Worm (Caenorhabditis elegans) whole organism, midembryonic: ENCODE measurements around the gene C14C10.10.

Source experiments
- T22C8.4 ChIP-seq: fragments of 200-800 bp; sonication (Bioruptor generic); IDR thresholded peaks from 2 replicates; pipeline ENCODE4 v1.3.6; 2022; ENCODE audit warnings: missing genetic modification characterization, missing compliant biosample characterization
- cog-1 ChIP-seq: sonication (generic microtip); optimal IDR thresholded peaks from 2 replicates; lab custom pipeline; 2016; ENCODE audit warnings: missing genetic modification characterization, missing compliant biosample characterization
- klf-2 ChIP-seq: fragments of 200-800 bp; sonication (Bioruptor generic); conservative IDR thresholded peaks from 2 replicates; pipeline ENCODE4 v1.3.6; 2022; ENCODE audit warnings: missing genetic modification reagents, missing genetic modification characterization, missing compliant biosample characterization
- med-1 ChIP-seq: sonication (generic microtip); optimal IDR thresholded peaks from 2 replicates; lab custom pipeline; 2017; ENCODE audit warnings: missing genetic modification characterization, mild to moderate bottlenecking, missing compliant biosample characterization, antibody characterized with exemption, missing genetic modification reagents; ENCODE audit not compliant: insufficient read depth
- tab-1 ChIP-seq: fragments of 200-800 bp; sonication (Bioruptor generic); IDR thresholded peaks from 2 replicates; pipeline ENCODE4 v1.3.6; 2022; ENCODE audit warnings: missing genetic modification characterization, missing compliant biosample characterization
- ztf-23 ChIP-seq: fragments of 200-800 bp; sonication (Bioruptor generic); IDR thresholded peaks from 2 replicates; pipeline ENCODE4 v1.3.6; 2022; ENCODE audit warnings: missing genetic modification reagents, missing genetic modification characterization, missing compliant biosample characterization
- ztf-29 ChIP-seq: fragments of 200-800 bp; sonication (Bioruptor generic); IDR thresholded peaks from 2 replicates; pipeline ENCODE4 v1.3.6; 2022; ENCODE audit warnings: missing genetic modification reagents, missing genetic modification characterization, missing compliant biosample characterization

- TF ChIP-seq klf-2 (GFP tag; lab: Robert Waterston, UW) (no peak), ztf-29 (no peak), cog-1 (tag; lab: Kevin White, UChicago) (no peak), ztf-23 (GFP tag; lab: Robert Waterston, UW) (no peak), med-1 (GFP tag; lab: Kevin White, UChicago) (no peak), tab-1 (GFP tag; lab: Robert Waterston, UW) (no peak), T22C8.4 (GFP tag; lab: Robert Waterston, UW) (no peak)
These were observed 36.3 kb upstream of the C14C10.10 start for ce11 chrV:12635218-12635617.
